Worm (Caenorhabditis elegans): ENCODE results near the gene ctbp-1.
A peak's percentile ranks its signal among the peaks of the same experiment; 100 is the strongest.

ctbp-1 gene

ce11 chrX:5839643-5840042 lies 22.9 kb upstream of the ctbp-1 start, which contains the start of gene dct-11:
Gene dct-11 (minus strand): TSS chrX:5839778.
- TF ChIP-seq elt-1 (tag; optimal IDR thresholded peaks at IDR 0.05; ENCODE audit: borderline replicate concordance, insufficient read depth): no peak
- TF ChIP-seq sem-2 (GFP tag; optimal IDR thresholded peaks at IDR 0.05): no peak
- TF ChIP-seq bed-3 (GFP tag; optimal IDR thresholded peaks at IDR 0.05): no peak
- TF ChIP-seq ceh-43 (GFP tag; optimal IDR thresholded peaks at IDR 0.05): no peak

- TF ChIP-seq flh-1 (GFP tag; optimal IDR thresholded peaks at IDR 0.05) (no peak), ceh-83 (GFP tag; optimal IDR thresholded peaks at IDR 0.05) (no peak), drap-1 (GFP tag; optimal IDR thresholded peaks at IDR 0.05) (peak; percentile 83), lin-13 (tag; optimal IDR thresholded peaks at IDR 0.05) (peak; percentile 93), M03D4.4 (tag; optimal IDR thresholded peaks at IDR 0.05) (peak; percentile 36), cnd-1 (tag; optimal IDR thresholded peaks at IDR 0.05) (peak; percentile 79), ceh-43 (GFP tag; optimal IDR thresholded peaks at IDR 0.05) (no peak), ceh-39 (tag; optimal IDR thresholded peaks at IDR 0.05) (peak; percentile 95), nhr-76 (tag; optimal IDR thresholded peaks at IDR 0.05) (peak; percentile 15), ham-2 (GFP tag; optimal IDR thresholded peaks at IDR 0.05) (peak; percentile 55), nhr-28 (tag; optimal IDR thresholded peaks at IDR 0.05) (no peak), unc-120 (tag; optimal IDR thresholded peaks at IDR 0.05; ENCODE audit: poor library complexity, severe bottlenecking) (peak; percentile 82), unc-39 (tag; optimal IDR thresholded peaks at IDR 0.05) (peak; percentile 80), mls-2 (tag; optimal IDR thresholded peaks at IDR 0.05) (peak; percentile 86), lsy-2 (tag; optimal IDR thresholded peaks at IDR 0.05) (peak; percentile 85), tbx-8 (GFP tag; optimal IDR thresholded peaks at IDR 0.05) (peak; percentile 64), mep-1 (tag; optimal IDR thresholded peaks at IDR 0.05) (peak; percentile 99), elt-3 (tag; optimal IDR thresholded peaks at IDR 0.05) (peak; percentile 77), nhr-237 (tag; optimal IDR thresholded peaks at IDR 0.05) (peak; percentile 94), mab-5 (tag; optimal IDR thresholded peaks at IDR 0.05) (peak; percentile 9), ces-1 (GFP tag; optimal IDR thresholded peaks at IDR 0.05) (peak; percentile 53), unc-62 (GFP tag; optimal IDR thresholded peaks at IDR 0.05) (peak; percentile 93), sem-2 (GFP tag; optimal IDR thresholded peaks at IDR 0.05) (no peak), lin-32 (GFP tag; optimal IDR thresholded peaks at IDR 0.05) (no peak), hlh-1 (tag; optimal IDR thresholded peaks at IDR 0.05) (peak; percentile 87), nhr-12 (tag; optimal IDR thresholded peaks at IDR 0.05) (peak; percentile 32), pha-4 (tag; optimal IDR thresholded peaks at IDR 0.05) (peak; percentile 98), elt-1 (tag; optimal IDR thresholded peaks at IDR 0.05; ENCODE audit: borderline replicate concordance, insufficient read depth) (peak; percentile 58), blmp-1 (tag; optimal IDR thresholded peaks at IDR 0.05) (no peak), snpc-4 (tag; optimal IDR thresholded peaks at IDR 0.05) (no peak), bed-3 (GFP tag; optimal IDR thresholded peaks at IDR 0.05) (no peak), sptf-1 (tag; optimal IDR thresholded peaks at IDR 0.05) (peak; percentile 82), zip-8 (tag; optimal IDR thresholded peaks at IDR 0.05) (peak; percentile 61), ztf-11 (tag; optimal IDR thresholded peaks at IDR 0.05) (peak; percentile 80), nhr-2 (tag; optimal IDR thresholded peaks at IDR 0.05) (peak; percentile 68)
Measured at ce11 chrX:5841060-5841642, 21.4 kb upstream of the ctbp-1 start, which contains the start of gene puf-9. Gene puf-9 (plus strand): TSS chrX:5841592.

ce11 chrX:5847268-5847667 lies 15.2 kb upstream of the ctbp-1 start:
- TF ChIP-seq M03D4.4 (tag; optimal IDR thresholded peaks at IDR 0.05) (no peak), ces-1 (GFP tag; optimal IDR thresholded peaks at IDR 0.05) (peak; percentile 36)

ce11 chrX:5848703-5849102 lies 13.8 kb upstream of the ctbp-1 start, which contains the start of gene atat-2:
Gene atat-2 (plus strand): TSS chrX:5849100.
- TF ChIP-seq nhr-12 (tag; optimal IDR thresholded peaks at IDR 0.05): no peak
- TF ChIP-seq ceh-43 (GFP tag; optimal IDR thresholded peaks at IDR 0.05): no peak
- no peak for TF ChIP-seq elt-3 (tag; optimal IDR thresholded peaks at IDR 0.05)
- no peak for TF ChIP-seq nhr-28 (tag; optimal IDR thresholded peaks at IDR 0.05)
- TF ChIP-seq ham-2 (GFP tag; optimal IDR thresholded peaks at IDR 0.05): no peak
- TF ChIP-seq sptf-1 (tag; optimal IDR thresholded peaks at IDR 0.05): no peak
- no peak for TF ChIP-seq mep-1 (tag; optimal IDR thresholded peaks at IDR 0.05)
- TF ChIP-seq hlh-1 (tag; optimal IDR thresholded peaks at IDR 0.05): no peak
- TF ChIP-seq nhr-76 (tag; optimal IDR thresholded peaks at IDR 0.05): no peak
- TF ChIP-seq elt-1 (tag; optimal IDR thresholded peaks at IDR 0.05; ENCODE audit: borderline replicate concordance, insufficient read depth): no peak
- no peak for TF ChIP-seq M03D4.4 (tag; optimal IDR thresholded peaks at IDR 0.05)
